Fruit fly (Drosophila melanogaster) whole organism, embryonic: ENCODE measurements around the gene CG31960.

Experiments
- Asciz ChIP-seq: fragments of 200-800 bp; sonication (Bioruptor generic); optimal IDR thresholded peaks from 2 replicates; lab custom pipeline; 2017; ENCODE audit warnings: missing biosample characterization, mild to moderate bottlenecking, missing genetic modification characterization, missing genetic modification reagents
- Awh ChIP-seq: fragments of 200-800 bp; sonication (Bioruptor generic); IDR thresholded peaks from 2 replicates; pipeline ENCODE4, ENCODE4 v1.3.6; 2022; ENCODE audit warnings: missing biosample characterization, missing genetic modification characterization
- CG10209 ChIP-seq: fragments of 200-800 bp; sonication (Bioruptor generic); optimal IDR thresholded peaks from 3 replicates; lab custom pipeline; 2017; ENCODE audit warnings: missing biosample characterization, mild to moderate bottlenecking, missing genetic modification characterization, missing genetic modification reagents
- CG11695 ChIP-seq: fragments of 200-800 bp; sonication (Bioruptor generic); IDR thresholded peaks from 3 replicates; pipeline ENCODE4 v1.3.6; 2022; ENCODE audit warnings: missing biosample characterization, missing genetic modification characterization
- CG12942 ChIP-seq: fragments of 200-800 bp; sonication (Bioruptor generic); optimal IDR thresholded peaks from 3 replicates; lab custom pipeline; 2016; ENCODE audit warnings: missing biosample characterization, missing genetic modification characterization
- CG13775 ChIP-seq: fragments of 200-800 bp; sonication (Bioruptor generic); optimal IDR thresholded peaks from 3 replicates; lab custom pipeline; 2017; ENCODE audit warnings: missing biosample characterization, mild to moderate bottlenecking, missing genetic modification characterization
- CG15601 ChIP-seq: fragments of 200-800 bp; sonication (Bioruptor generic); optimal IDR thresholded peaks from 3 replicates; lab custom pipeline; 2019; ENCODE audit warnings: missing biosample characterization, mild to moderate bottlenecking, missing genetic modification characterization, moderate library complexity
- CG16815 ChIP-seq: fragments of 200-800 bp; sonication (Bioruptor generic); optimal IDR thresholded peaks from 3 replicates; lab custom pipeline; 2017; ENCODE audit warnings: missing biosample characterization, mild to moderate bottlenecking, missing genetic modification characterization
- CG17612 ChIP-seq: fragments of 200-800 bp; sonication (Bioruptor generic); IDR thresholded peaks from 2 replicates; pipeline ENCODE4 v1.3.6; 2022; ENCODE audit warnings: missing biosample characterization, missing genetic modification characterization
- CG3065 ChIP-seq: fragments of 200-800 bp; sonication (Bioruptor generic); optimal IDR thresholded peaks from 2 replicates; lab custom pipeline; 2016; ENCODE audit warnings: missing biosample characterization, missing genetic modification characterization
- CG31441 ChIP-seq: fragments of 200-800 bp; sonication (Bioruptor generic); IDR thresholded peaks from 2 replicates; pipeline ENCODE4 v1.3.6; 2022; ENCODE audit warnings: missing biosample characterization, missing genetic modification characterization
- CG33557 ChIP-seq: fragments of 200-800 bp; sonication (Bioruptor generic); optimal IDR thresholded peaks from 2 replicates; lab custom pipeline; 2019; ENCODE audit warnings: missing biosample characterization, mild to moderate bottlenecking, missing genetic modification characterization, moderate library complexity
- CG4328 ChIP-seq: fragments of 200-800 bp; sonication (Bioruptor generic); optimal IDR thresholded peaks from 3 replicates; lab custom pipeline; 2017; ENCODE audit warnings: missing biosample characterization, missing genetic modification reagents, missing genetic modification characterization
- CG4820 ChIP-seq: fragments of 200-800 bp; sonication (Bioruptor generic); optimal IDR thresholded peaks from 3 replicates; lab custom pipeline; 2016; ENCODE audit warnings: missing biosample characterization, missing genetic modification characterization
- CG8281 ChIP-seq: fragments of 200-800 bp; sonication (Bioruptor generic); optimal IDR thresholded peaks from 2 replicates; lab custom pipeline; 2018; ENCODE audit warnings: missing biosample characterization, mild to moderate bottlenecking, missing genetic modification characterization, moderate library complexity
- CG8924 ChIP-seq: fragments of 200-800 bp; optimal IDR thresholded peaks from 3 replicates; lab custom pipeline; 2019; ENCODE audit warnings: missing biosample characterization, mild to moderate bottlenecking, missing genetic modification characterization, moderate library complexity
- D ChIP-seq, 2 experiments: fragments of 200-800 bp in 1 of 2; fragments of >200 bp in 1 of 2; sonication (Bioruptor generic) in 1 of 2; optimal IDR thresholded peaks; 2 replicates in 1 of 2; 3 replicates in 1 of 2; lab custom pipeline; 2017; ENCODE audit warnings: mild to moderate bottlenecking in 1 of 2, missing biosample characterization in 1 of 2, missing genetic modification characterization in 1 of 2, missing genetic modification reagents in 1 of 2
- D19A ChIP-seq: fragments of 200-800 bp; optimal IDR thresholded peaks from 3 replicates; lab custom pipeline; 2019; ENCODE audit warnings: missing biosample characterization, mild to moderate bottlenecking, missing genetic modification characterization, moderate library complexity
- Deaf1 ChIP-seq: fragments of 200-800 bp; optimal IDR thresholded peaks from 3 replicates; lab custom pipeline; 2019; ENCODE audit warnings: missing biosample characterization, mild to moderate bottlenecking, missing genetic modification characterization, moderate library complexity
- Drgx ChIP-seq: fragments of 200-800 bp; sonication (Bioruptor generic); IDR thresholded peaks from 2 replicates; pipeline ENCODE4 v1.3.6; 2022; ENCODE audit warnings: missing biosample characterization, missing genetic modification characterization
- Eip74EF ChIP-seq, 2 experiments: fragments of 200-800 bp in 1 of 2; fragments of >200 bp in 1 of 2; sonication (Bioruptor generic) in 1 of 2; optimal IDR thresholded peaks; 2 replicates each; lab custom pipeline; 2017 to 2019; ENCODE audit warnings: missing biosample characterization in 2 of 2, missing genetic modification characterization in 2 of 2, mild to moderate bottlenecking in 1 of 2, moderate library complexity in 1 of 2
- Elba2 ChIP-seq: fragments of 200-800 bp; sonication (Bioruptor generic); optimal IDR thresholded peaks from 3 replicates; lab custom pipeline; 2016; ENCODE audit warnings: missing biosample characterization, missing genetic modification characterization
- Ets65A ChIP-seq: fragments of 200-800 bp; sonication (Bioruptor generic); peaks from one replicate; lab custom pipeline; 2016; ENCODE audit warnings: missing biosample characterization, missing genetic modification characterization
- Ets97D ChIP-seq: fragments of 200-800 bp; sonication (Bioruptor generic); optimal IDR thresholded peaks from 3 replicates; lab custom pipeline; 2016; ENCODE audit warnings: missing biosample characterization, missing genetic modification characterization
- Hr3 ChIP-seq: fragments of 200-800 bp; sonication (Bioruptor generic); optimal IDR thresholded peaks from 3 replicates; lab custom pipeline; 2016; ENCODE audit warnings: missing biosample characterization, missing genetic modification characterization
- Hr51 ChIP-seq, 2 experiments: fragments of 200-800 bp; sonication (Bioruptor generic); optimal IDR thresholded peaks; 2 replicates in 1 of 2; 3 replicates in 1 of 2; lab custom pipeline; 2016 to 2018; ENCODE audit warnings: missing biosample characterization in 2 of 2, missing genetic modification characterization in 2 of 2, mild to moderate bottlenecking in 1 of 2, moderate library complexity in 1 of 2
- Hr78 ChIP-seq, 2 experiments: fragments of 200-800 bp in 1 of 2; fragments of >200 bp in 1 of 2; sonication (Bioruptor generic) in 1 of 2; optimal IDR thresholded peaks; 2 replicates each; lab custom pipeline; 2017 to 2019; ENCODE audit warnings: missing biosample characterization in 2 of 2, missing genetic modification characterization in 2 of 2, mild to moderate bottlenecking in 1 of 2, moderate library complexity in 1 of 2
- Sox102F ChIP-seq: fragments of 200-800 bp; sonication (Bioruptor generic); optimal IDR thresholded peaks from 2 replicates; lab custom pipeline; 2018; ENCODE audit warnings: missing biosample characterization, mild to moderate bottlenecking, missing genetic modification characterization, moderate library complexity
- dpn ChIP-seq, 2 experiments: fragments of 200-800 bp; sonication (Bioruptor generic); optimal IDR thresholded peaks; 3 replicates each; lab custom pipeline; 2016; ENCODE audit warnings: missing biosample characterization in 2 of 2, missing genetic modification characterization in 2 of 2
- gcm2 ChIP-seq: fragments of 200-800 bp; sonication (Bioruptor generic); optimal IDR thresholded peaks from 2 replicates; lab custom pipeline; 2016; ENCODE audit warnings: missing biosample characterization, missing genetic modification characterization
- grau ChIP-seq: fragments of 200-800 bp; optimal IDR thresholded peaks from 3 replicates; lab custom pipeline; 2019; ENCODE audit warnings: missing biosample characterization, mild to moderate bottlenecking, missing genetic modification characterization, moderate library complexity
- gsb-n ChIP-seq: fragments of 200-800 bp; sonication (Bioruptor generic); optimal IDR thresholded peaks from 3 replicates; lab custom pipeline; 2018; ENCODE audit warnings: missing biosample characterization, mild to moderate bottlenecking, missing genetic modification characterization
- hkb ChIP-seq, 2 experiments: fragments of 200-800 bp in 1 of 2; fragments of >200 bp in 1 of 2; sonication (Bioruptor generic) in 1 of 2; IDR thresholded peaks in 1 of 2; optimal IDR thresholded peaks in 1 of 2; 2 replicates each; pipeline versions ENCODE4 v1.3.6 to Lab custom; 2017 to 2022; ENCODE audit warnings: missing biosample characterization in 1 of 2, missing genetic modification characterization in 1 of 2
- lola ChIP-seq, 3 experiments: fragments of >200 bp in 2 of 3; fragments of 200-800 bp in 1 of 3; sonication (Bioruptor generic) in 1 of 3; optimal IDR thresholded peaks; 2 replicates each; lab custom pipeline; 2017 to 2019; ENCODE audit warnings: missing biosample characterization in 3 of 3, missing genetic modification characterization in 3 of 3, mild to moderate bottlenecking in 1 of 3, moderate library complexity in 1 of 3
- nmo ChIP-seq: fragments of 200-800 bp; sonication (Bioruptor generic); optimal IDR thresholded peaks from 2 replicates; lab custom pipeline; 2018; ENCODE audit warnings: missing biosample characterization, mild to moderate bottlenecking, missing genetic modification characterization, moderate library complexity
- nom ChIP-seq: fragments of 200-800 bp; sonication (Bioruptor generic); optimal IDR thresholded peaks from 2 replicates; lab custom pipeline; 2017; ENCODE audit warnings: missing biosample characterization, missing genetic modification characterization, mild to moderate bottlenecking, moderate library complexity, missing genetic modification reagents
- oc ChIP-seq: fragments of 200-800 bp; sonication (Bioruptor generic); optimal IDR thresholded peaks from 2 replicates; lab custom pipeline; 2018; ENCODE audit warnings: missing biosample characterization, mild to moderate bottlenecking, missing genetic modification characterization, moderate library complexity
- phol ChIP-seq: fragments of 200-800 bp; sonication (Bioruptor generic); optimal IDR thresholded peaks from 3 replicates; lab custom pipeline; 2018; ENCODE audit warnings: missing biosample characterization, mild to moderate bottlenecking, missing genetic modification characterization, moderate library complexity
- prd ChIP-seq, 3 experiments: fragments of >200 bp in 2 of 3; fragments of 200-800 bp in 1 of 3; sonication (Bioruptor generic) in 1 of 3; optimal IDR thresholded peaks in 2 of 3; IDR thresholded peaks in 1 of 3; 2 replicates in 2 of 3; 3 replicates in 1 of 3; pipeline versions ENCODE4 v1.3.6 to Lab custom; 2017 to 2022; ENCODE audit warnings: missing biosample characterization in 1 of 3, missing genetic modification characterization in 1 of 3
- pros ChIP-seq: fragments of 200-800 bp; sonication (Bioruptor generic); optimal IDR thresholded peaks from 3 replicates; lab custom pipeline; 2019; ENCODE audit warnings: missing biosample characterization, mild to moderate bottlenecking, missing genetic modification characterization, moderate library complexity
- sd ChIP-seq: fragments of 200-800 bp; sonication (Bioruptor generic); optimal IDR thresholded peaks from 3 replicates; lab custom pipeline; 2018; ENCODE audit warnings: missing biosample characterization, mild to moderate bottlenecking, missing genetic modification characterization, moderate library complexity
- sob ChIP-seq: fragments of 200-800 bp; sonication (Bioruptor generic); IDR thresholded peaks from 2 replicates; pipeline ENCODE4 v1.3.6; 2022; ENCODE audit warnings: missing biosample characterization, missing genetic modification characterization
- tgo ChIP-seq: fragments of 200-800 bp; sonication (Bioruptor generic); IDR thresholded peaks from 3 replicates; pipeline ENCODE4 v1.3.6; 2022; ENCODE audit warnings: missing biosample characterization, missing genetic modification characterization
- unpg ChIP-seq: fragments of 200-800 bp; sonication (Bioruptor generic); optimal IDR thresholded peaks from 3 replicates; lab custom pipeline; 2018; ENCODE audit warnings: missing biosample characterization, mild to moderate bottlenecking, missing genetic modification characterization, moderate library complexity
- yki ChIP-seq: fragments of >200 bp; optimal IDR thresholded peaks from 3 replicates; lab custom pipeline; 2018
- zfh1 ChIP-seq: fragments of 200-800 bp; sonication (Bioruptor generic); IDR thresholded peaks from 3 replicates; pipeline ENCODE4 v1.3.6; 2022; ENCODE audit warnings: missing biosample characterization, missing genetic modification characterization

CG31960 gene

dm6 chr2L:3769718-3770461 is 14.9 kb upstream of the CG31960 start (continued):
- TF ChIP-seq zfh1 (0 out of 3 replicates have a peak, but pooled peaks have one; percentile 4), Deaf1 (tag; lab: Kevin White, UChicago) (peak; percentile 3), Ets65A (GFP tag; lab: Kevin White, UChicago) (peak; percentile 33), pros (GFP tag; lab: Kevin White, UChicago) (peak; percentile 58), Hr78 (GFP tag; optimal IDR thresholded peaks at IDR 0.05; lab: Kevin White, UChicago) (peak in 1 of 2 experiments; percentile 53), CG3065 (no peak), Hr51 (GFP tag; optimal IDR thresholded peaks at IDR 0.05; lab: Kevin White, UChicago) (peak in 1 of 2 experiments; percentile 78), D (optimal IDR thresholded peaks at IDR 0.05; lab: Kevin White, UChicago) (no peak), D (GFP tag; optimal IDR thresholded peaks at IDR 0.05; lab: Kevin White, UChicago) (peak; percentile 56), Drgx (GFP tag; lab: Robert Waterston, UW) (0 out of 2 replicates have a peak, but pooled peaks have one; percentile 27), Ets97D (GFP tag; lab: Kevin White, UChicago) (no peak), CG4328 (GFP tag; lab: Kevin White, UChicago) (no peak), oc (tag; lab: Kevin White, UChicago) (peak; percentile 27), grau (peak; percentile 69), Hr3 (peak; percentile 11), yki (no peak), dpn (GFP tag; optimal IDR thresholded peaks at IDR 0.05; lab: Kevin White, UChicago) (peak in 1 of 2 experiments; percentile 1), CG12942 (GFP tag; lab: Kevin White, UChicago) (peak; percentile 1), CG16815 (GFP tag; lab: Kevin White, UChicago) (peak; percentile 3), Eip74EF (GFP tag; optimal IDR thresholded peaks at IDR 0.05; lab: Kevin White, UChicago) (peak in 1 of 2 experiments; percentile 80), CG8924 (tag; lab: Kevin White, UChicago) (peak; percentile 80), CG33557 (peak; percentile 8), CG31441 (GFP tag; lab: Robert Waterston, UW) (peak; percentile 79), nmo (GFP tag; lab: Kevin White, UChicago) (peak; percentile 78), CG4820 (GFP tag; lab: Kevin White, UChicago) (peak; percentile 18), sob (GFP tag; lab: Robert Waterston, UW) (no peak; the same call in 1 of the 2 replicates), unpg (peak; percentile 65), CG8281 (tag; lab: Kevin White, UChicago) (no peak), Awh (GFP tag; lab: Robert Waterston, UW) (no peak), tgo (GFP tag; lab: Robert Waterston, UW) (peak; percentile 46; the same call in 2 of the 3 replicates), Asciz (peak; percentile 60), nom (GFP tag; lab: Kevin White, UChicago) (peak; percentile 52), CG13775 (GFP tag; lab: Kevin White, UChicago) (peak; percentile 37), phol (tag; lab: Kevin White, UChicago) (peak; percentile 78), hkb (optimal IDR thresholded peaks at IDR 0.05; lab: Kevin White, UChicago) (no peak), hkb (GFP tag; IDR thresholded peaks at IDR 0.05; lab: Robert Waterston, UW) (peak; percentile 18; the same call in 1 of the 2 replicates), CG11695 (GFP tag; lab: Robert Waterston, UW) (peak; percentile 52; the same call in 1 of the 3 replicates), Elba2 (no peak), gsb-n (tag; lab: Kevin White, UChicago) (peak; percentile 73), D19A (tag; lab: Kevin White, UChicago) (peak; percentile 69), sd (tag; lab: Kevin White, UChicago) (peak; percentile 21), CG10209 (GFP tag; lab: Kevin White, UChicago) (peak; percentile 40), Sox102F (GFP tag; lab: Kevin White, UChicago) (peak; percentile 79), gcm2 (GFP tag; lab: Kevin White, UChicago) (peak; percentile 2), CG17612 (GFP tag; lab: Robert Waterston, UW) (no peak), CG15601 (tag; lab: Kevin White, UChicago) (peak; percentile 70), lola (GFP tag; optimal IDR thresholded peaks at IDR 0.05; lab: Kevin White, UChicago) (peak in 1 of 3 experiments; percentile 78), prd (optimal IDR thresholded peaks at IDR 0.05; lab: Kevin White, UChicago) (no peak), prd (GFP tag; IDR thresholded peaks at IDR 0.05; lab: Robert Waterston, UW) (no peak; the same call in 1 of the 3 replicates)
